Fruit fly (Drosophila melanogaster): ENCODE results near the gene CG42578.
A peak's percentile ranks its signal among the peaks of the same experiment; 100 is the strongest.

CG42578 gene

dm6 chrX:20492672-20493071 lies 46.5 kb downstream of the CG42578 start:
- TF ChIP-seq pdm3 (GFP tag; optimal IDR thresholded peaks at IDR 0.05) (no peak), CG8319 (GFP tag; optimal IDR thresholded peaks at IDR 0.05) (no peak), Hr39 (GFP tag; optimal IDR thresholded peaks at IDR 0.05) (no peak), Blimp-1 (GFP tag; optimal IDR thresholded peaks at IDR 0.05) (no peak), Sox102F (GFP tag; optimal IDR thresholded peaks at IDR 0.05) (no peak), spab (GFP tag; optimal IDR thresholded peaks at IDR 0.05) (no peak), dac (GFP tag; optimal IDR thresholded peaks at IDR 0.05) (no peak), Gug (GFP tag; IDR thresholded peaks at IDR 0.05) (no peak), CG7368 (GFP tag; optimal IDR thresholded peaks at IDR 0.05) (no peak), OdsH (GFP tag; optimal IDR thresholded peaks at IDR 0.05) (no peak), Eip78C (GFP tag) (no peak), esn (GFP tag; optimal IDR thresholded peaks at IDR 0.05) (no peak), CG1621 (tag; optimal IDR thresholded peaks at IDR 0.05) (no peak), CG11902 (GFP tag; optimal IDR thresholded peaks at IDR 0.05) (no peak)

dm6 chrX:20495117-20495516 lies 48.9 kb downstream of the CG42578 start:
- peak; percentile 96 for TF ChIP-seq svp (GFP tag)
- no peak for TF ChIP-seq Ets21C (GFP tag; optimal IDR thresholded peaks at IDR 0.05)
- peak; percentile 5 for TF ChIP-seq vri (GFP tag; optimal IDR thresholded peaks at IDR 0.05)
- peak; percentile 7 for TF ChIP-seq Eip78C (GFP tag)

dm6 chrX:20495767-20496656 lies 49.8 kb downstream of the CG42578 start:
- TF ChIP-seq CG8319 (GFP tag; optimal IDR thresholded peaks at IDR 0.05) (no peak), CG10669 (GFP tag; optimal IDR thresholded peaks at IDR 0.05) (peak; percentile 39), CG31627 (GFP tag; optimal IDR thresholded peaks at IDR 0.05) (peak; percentile 68), salr (GFP tag; optimal IDR thresholded peaks at IDR 0.05) (peak in 1 of 2 experiments; percentile 3), CG6808 (GFP tag; optimal IDR thresholded peaks at IDR 0.05) (no peak), ss (GFP tag; optimal IDR thresholded peaks at IDR 0.05) (peak in 1 of 2 experiments; percentile 8), fd85E (GFP tag; optimal IDR thresholded peaks at IDR 0.05) (no peak), CG8119 (GFP tag; IDR thresholded peaks at IDR 0.05) (peak; percentile 59), CG6163 (GFP tag; IDR thresholded peaks at IDR 0.05) (peak; percentile 53; the same call in 1 of the 3 replicates), Hr38 (GFP tag; optimal IDR thresholded peaks at IDR 0.05) (no peak), Sox14 (GFP tag; optimal IDR thresholded peaks at IDR 0.05) (peak; percentile 46), Lpt (GFP tag; optimal IDR thresholded peaks at IDR 0.05) (peak; percentile 49), fkh (GFP tag; optimal IDR thresholded peaks at IDR 0.05) (peak; percentile 49), lz (GFP tag; optimal IDR thresholded peaks at IDR 0.05) (peak; percentile 64), achi (GFP tag; optimal IDR thresholded peaks at IDR 0.05) (peak; percentile 49), fd59A (GFP tag; optimal IDR thresholded peaks at IDR 0.05) (no peak), CG16779 (tag; optimal IDR thresholded peaks at IDR 0.05) (no peak), CG10631 (GFP tag; optimal IDR thresholded peaks at IDR 0.05) (peak; percentile 25), CG7368 (GFP tag; optimal IDR thresholded peaks at IDR 0.05) (peak; percentile 53), CG11294 (GFP tag; IDR thresholded peaks at IDR 0.05) (peak; percentile 43; the same call in 1 of the 2 replicates), esn (GFP tag; optimal IDR thresholded peaks at IDR 0.05) (peak; percentile 67), CG8632 (GFP tag; optimal IDR thresholded peaks at IDR 0.05) (peak; percentile 31), CG3919 (GFP tag; optimal IDR thresholded peaks at IDR 0.05) (peak; percentile 42), CG9139 (GFP tag; optimal IDR thresholded peaks at IDR 0.05) (no peak), CG32006 (GFP tag; optimal IDR thresholded peaks at IDR 0.05) (peak; percentile 67), CG4318 (GFP tag; optimal IDR thresholded peaks at IDR 0.05) (peak; percentile 5), acj6 (GFP tag; optimal IDR thresholded peaks at IDR 0.05) (peak; percentile 58), dsx (GFP tag; optimal IDR thresholded peaks at IDR 0.05; ENCODE audit: poor library complexity, severe bottlenecking) (peak; percentile 14), dac (GFP tag; optimal IDR thresholded peaks at IDR 0.05) (peak; percentile 32), Hr4 (GFP tag; optimal IDR thresholded peaks at IDR 0.05) (peak; percentile 74), Smox (GFP tag; optimal IDR thresholded peaks at IDR 0.05) (peak; percentile 57), CG6854 (GFP tag; optimal IDR thresholded peaks at IDR 0.05) (no peak), svp (GFP tag) (peak; percentile 81), Met (GFP tag; optimal IDR thresholded peaks at IDR 0.05) (peak; percentile 72), pdm3 (GFP tag; optimal IDR thresholded peaks at IDR 0.05) (peak; percentile 60), Ets21C (GFP tag; optimal IDR thresholded peaks at IDR 0.05) (peak; percentile 44)
